Worm (Caenorhabditis elegans) whole organism, young adult: Measurements from ENCODE around the gene F17A9.5.

ENCODE experiments used
- B0336.3 ChIP-seq: fragments of 200-800 bp; sonication (Bioruptor generic); IDR thresholded peaks from 2 replicates; pipeline ENCODE4 v1.3.6; 2022; ENCODE audit warnings: missing genetic modification characterization, missing compliant biosample characterization
- nhr-179 ChIP-seq: sonication (generic microtip); optimal IDR thresholded peaks from 2 replicates; lab custom pipeline; 2016; ENCODE audit warnings: mild to moderate bottlenecking, missing genetic modification characterization, missing compliant biosample characterization

ce11 chrV:6099634-6100033 is 13.2 kb downstream of the F17A9.5 start:
- TF ChIP-seq B0336.3 (GFP tag; lab: Robert Waterston, UW) (no peak), nhr-179 (tag; lab: Kevin White, UChicago) (no peak)
